Worm (Caenorhabditis elegans): ENCODE measurements around the gene metl-6.

DNA sequence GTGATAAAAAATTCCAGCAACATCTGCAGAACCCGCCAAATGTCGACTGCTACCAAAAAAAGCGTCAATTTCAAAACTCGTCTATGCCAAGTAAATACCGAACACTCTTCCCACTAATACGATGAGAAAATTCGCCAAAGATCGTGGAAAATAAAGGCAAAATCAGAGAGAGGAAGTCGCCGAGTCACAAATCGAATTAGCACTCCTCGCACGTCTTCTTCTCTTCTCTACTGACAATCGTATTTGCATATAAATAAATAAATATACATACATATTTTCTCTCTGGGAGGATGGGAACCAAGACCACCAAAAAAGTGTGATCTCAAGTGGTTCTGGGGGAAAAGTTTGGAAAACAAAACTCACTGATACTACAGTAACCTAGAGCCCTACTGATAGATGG is 48.9 kb upstream of the metl-6 start:
- no peak for TF ChIP-seq nhr-11 (tag; optimal IDR thresholded peaks at IDR 0.05)
- TF ChIP-seq ztf-11 (tag; optimal IDR thresholded peaks at IDR 0.05): no peak
- TF ChIP-seq mdl-1 (tag; optimal IDR thresholded peaks at IDR 0.05): no peak
- TF ChIP-seq mep-1 (tag; optimal IDR thresholded peaks at IDR 0.05): no peak
- TF ChIP-seq ceh-82 (tag; optimal IDR thresholded peaks at IDR 0.05): no peak
- no peak for TF ChIP-seq nhr-12 (tag; optimal IDR thresholded peaks at IDR 0.05)
- no peak for TF ChIP-seq blmp-1 (tag; optimal IDR thresholded peaks at IDR 0.05)
- no peak for TF ChIP-seq dsc-1 (tag; optimal IDR thresholded peaks at IDR 0.05)
- TF ChIP-seq alr-1 (tag; optimal IDR thresholded peaks at IDR 0.05; ENCODE audit: borderline replicate concordance): no peak
- no peak for TF ChIP-seq dpl-1 (GFP tag; optimal IDR thresholded peaks at IDR 0.05)
- TF ChIP-seq jun-1 (tag; optimal IDR thresholded peaks at IDR 0.05): no peak
- TF ChIP-seq isw-1 (GFP tag; IDR thresholded peaks at IDR 0.05): no peak
- TF ChIP-seq irx-1 (tag; optimal IDR thresholded peaks at IDR 0.05): no peak
- TF ChIP-seq pqm-1 (tag; optimal IDR thresholded peaks at IDR 0.05): no peak

All from whole organism, L1 larva.